Worm (Caenorhabditis elegans) whole organism, L4 larva: ENCODE measurements around the gene pdi-2.

ENCODE experiments used
- D1046.2 ChIP-seq: fragments of 200-800 bp; sonication (Bioruptor generic); IDR thresholded peaks from 2 replicates; pipeline ENCODE4 v1.3.6; 2022; ENCODE audit warnings: missing genetic modification characterization, missing compliant biosample characterization
- F44E2.7 ChIP-seq: fragments of 200-800 bp; sonication (Bioruptor generic); IDR thresholded peaks from 2 replicates; pipeline ENCODE4 v2.1.2; 2022; ENCODE audit warnings: missing genetic modification characterization, missing compliant biosample characterization
- Y5F2A.4 ChIP-seq: fragments of 200-800 bp; sonication (Bioruptor generic); optimal IDR thresholded peaks from 2 replicates; lab custom pipeline; 2018; ENCODE audit warnings: mild to moderate bottlenecking, missing genetic modification characterization, missing compliant biosample characterization
- aha-1 ChIP-seq: fragments of 150-350 bp; peaks from one replicate; lab custom pipeline; 2014; ENCODE audit warnings: missing biosample characterization, missing genetic modification characterization
- arid-1 ChIP-seq: fragments of 200-800 bp; sonication (Bioruptor generic); conservative IDR thresholded peaks from 2 replicates; pipeline ENCODE4 v1.3.6; 2022; ENCODE audit warnings: missing genetic modification reagents, missing genetic modification characterization, missing compliant biosample characterization
- ceh-28 ChIP-seq: fragments of 150-350 bp; optimal IDR thresholded peaks from 2 replicates; lab custom pipeline; 2014; ENCODE audit warnings: missing biosample characterization, missing genetic modification reagents, missing genetic modification characterization
- ceh-62 ChIP-seq: sonication (generic microtip); optimal IDR thresholded peaks from 2 replicates; lab custom pipeline; 2017; ENCODE audit warnings: missing biosample characterization, missing genetic modification characterization
- ceh-82 ChIP-seq: sonication (generic microtip); optimal IDR thresholded peaks from 2 replicates; lab custom pipeline; 2017; ENCODE audit warnings: missing biosample characterization, missing genetic modification characterization
- ces-1 ChIP-seq: fragments of 150-350 bp; sonication (generic microtip); optimal IDR thresholded peaks from 4 replicates; lab custom pipeline; 2014; ENCODE audit warnings: missing biosample characterization, missing genetic modification reagents, missing genetic modification characterization
- daf-8 ChIP-seq: fragments of 200-800 bp; sonication (Bioruptor generic); IDR thresholded peaks from 2 replicates; pipeline ENCODE4 v1.3.6; 2022; ENCODE audit warnings: missing genetic modification characterization, missing compliant biosample characterization
- dmd-6 ChIP-seq: fragments of 200-800 bp; sonication (Bioruptor generic); IDR thresholded peaks from 2 replicates; pipeline ENCODE4 v1.3.6; 2022; ENCODE audit warnings: missing genetic modification reagents, missing genetic modification characterization, missing compliant biosample characterization
- egl-43 ChIP-seq: fragments of 200-800 bp; sonication (Bioruptor generic); IDR thresholded peaks from 2 replicates; pipeline ENCODE4 v1.3.6; 2022; ENCODE audit warnings: missing genetic modification reagents, missing genetic modification characterization, missing compliant biosample characterization
- fkh-10 ChIP-seq: fragments of 150-350 bp; optimal IDR thresholded peaks from 2 replicates; lab custom pipeline; 2014; ENCODE audit warnings: missing biosample characterization, missing genetic modification reagents, missing genetic modification characterization
- lin-13 ChIP-seq: fragments of 150-350 bp; optimal IDR thresholded peaks from 2 replicates; lab custom pipeline; 2014; ENCODE audit warnings: missing biosample characterization, missing genetic modification reagents, missing genetic modification characterization
- lin-38 ChIP-seq: fragments of 200-800 bp; sonication (Bioruptor generic); IDR thresholded peaks from 2 replicates; pipeline ENCODE4 v1.3.6; 2022; ENCODE audit warnings: missing genetic modification reagents, missing genetic modification characterization, missing compliant biosample characterization
- lin-39 ChIP-seq: fragments of 150-350 bp; optimal IDR thresholded peaks from 2 replicates; lab custom pipeline; 2014; ENCODE audit warnings: missing biosample characterization, missing genetic modification reagents, missing genetic modification characterization
- lir-3 ChIP-seq: sonication (generic microtip); optimal IDR thresholded peaks from 2 replicates; lab custom pipeline; 2016; ENCODE audit warnings: mild to moderate bottlenecking, missing genetic modification characterization, missing compliant biosample characterization
- mdl-1 ChIP-seq, 2 experiments: fragments of 150-350 bp in 1 of 2; sonication (generic microtip) in 1 of 2; optimal IDR thresholded peaks; 2 replicates each; lab custom pipeline; 2014 to 2017; ENCODE audit warnings: missing biosample characterization in 2 of 2, missing genetic modification characterization in 2 of 2
- mxl-2 ChIP-seq: fragments of 200-800 bp; sonication (Bioruptor generic); conservative IDR thresholded peaks from 2 replicates; pipeline ENCODE4 v1.3.6; 2022; ENCODE audit warnings: missing genetic modification reagents, missing genetic modification characterization, missing compliant biosample characterization
- nhr-10 ChIP-seq: fragments of 150-350 bp; optimal IDR thresholded peaks from 2 replicates; lab custom pipeline; 2014; ENCODE audit warnings: missing biosample characterization, missing genetic modification characterization
- nhr-111 ChIP-seq: fragments of 200-800 bp; sonication (Bioruptor generic); optimal IDR thresholded peaks from 2 replicates; lab custom pipeline; 2018; ENCODE audit warnings: mild to moderate bottlenecking, missing genetic modification characterization, missing compliant biosample characterization
- nhr-237 ChIP-seq: sonication (generic microtip); optimal IDR thresholded peaks from 2 replicates; lab custom pipeline; 2017; ENCODE audit warnings: missing biosample characterization, missing genetic modification characterization
- nhr-25 ChIP-seq: sonication (generic microtip); optimal IDR thresholded peaks from 2 replicates; lab custom pipeline; 2017; ENCODE audit warnings: missing genetic modification characterization, mild to moderate bottlenecking, missing compliant biosample characterization, antibody characterized with exemption, moderate library complexity, borderline replicate concordance; ENCODE audit not compliant: insufficient read depth
- nhr-28 ChIP-seq: fragments of 150-350 bp; optimal IDR thresholded peaks from 2 replicates; lab custom pipeline; 2014; ENCODE audit warnings: missing biosample characterization, missing genetic modification characterization
- nhr-41 ChIP-seq: fragments of 200-800 bp; sonication (Bioruptor generic); IDR thresholded peaks from 2 replicates; pipeline ENCODE4 v1.3.6; 2022; ENCODE audit warnings: missing genetic modification reagents, missing genetic modification characterization, missing compliant biosample characterization
- nhr-48 ChIP-seq: sonication (generic microtip); optimal IDR thresholded peaks from 2 replicates; lab custom pipeline; 2016; ENCODE audit warnings: mild to moderate bottlenecking, missing genetic modification characterization, missing compliant biosample characterization
- nhr-6 ChIP-seq: fragments of 150-350 bp; optimal IDR thresholded peaks from 2 replicates; lab custom pipeline; 2014; ENCODE audit warnings: missing biosample characterization, missing genetic modification characterization
- nhr-77 ChIP-seq: fragments of 150-350 bp; optimal IDR thresholded peaks from 2 replicates; lab custom pipeline; 2014; ENCODE audit warnings: missing biosample characterization, missing genetic modification characterization
- pqm-1 ChIP-seq: sonication (generic microtip); optimal IDR thresholded peaks from 2 replicates; lab custom pipeline; 2017; ENCODE audit warnings: missing biosample characterization, missing genetic modification characterization
- sdz-12 ChIP-seq: fragments of 200-800 bp; sonication (Bioruptor generic); optimal IDR thresholded peaks from 2 replicates; lab custom pipeline; 2018; ENCODE audit warnings: mild to moderate bottlenecking, missing genetic modification characterization, missing compliant biosample characterization
- set-16 ChIP-seq: fragments of 200-800 bp; sonication (Bioruptor generic); IDR thresholded peaks from 2 replicates; pipeline ENCODE4 v1.3.6; 2022; ENCODE audit warnings: missing genetic modification reagents, missing genetic modification characterization, missing compliant biosample characterization
- spr-1 ChIP-seq: sonication (generic microtip); optimal IDR thresholded peaks from 2 replicates; lab custom pipeline; 2016; ENCODE audit warnings: mild to moderate bottlenecking, missing genetic modification characterization, missing compliant biosample characterization
- tra-1 ChIP-seq: fragments of 200-800 bp; sonication (Bioruptor generic); IDR thresholded peaks from 2 replicates; pipeline ENCODE4 v1.3.6; 2022; ENCODE audit warnings: missing genetic modification reagents, missing genetic modification characterization, missing compliant biosample characterization
- unc-130 ChIP-seq: sonication (generic microtip); optimal IDR thresholded peaks from 2 replicates; lab custom pipeline; 2016; ENCODE audit warnings: missing genetic modification reagents, missing genetic modification characterization, missing compliant biosample characterization
- unc-62 ChIP-seq, 3 experiments: fragments of 150-350 bp in 1 of 3; sonication (generic microtip); optimal IDR thresholded peaks in 2 of 3; peaks in 1 of 3; 1 replicate in 1 of 3; 2 replicates in 2 of 3; lab custom pipeline; 2014 to 2017; ENCODE audit warnings: missing biosample characterization in 3 of 3, missing genetic modification characterization in 3 of 3, missing genetic modification reagents in 3 of 3, missing genotype in 1 of 3

pdi-2 gene

ce11 chrX:4567110-4567509 lies 43.2 kb downstream of the pdi-2 start (continued):
- TF ChIP-seq nhr-25 (tag; lab: Kevin White, UChicago) (no peak), D1046.2 (no peak), nhr-6 (tag; lab: Kevin White, UChicago) (no peak), pqm-1 (tag; lab: Kevin White, UChicago) (peak; percentile 70), nhr-237 (tag; lab: Kevin White, UChicago) (no peak), egl-43 (GFP tag; lab: Robert Waterston, UW) (no peak), fkh-10 (GFP tag; lab: Kevin White, UChicago) (no peak), nhr-10 (tag; lab: Kevin White, UChicago) (no peak), dmd-6 (GFP tag; lab: Robert Waterston, UW) (peak; percentile 83), mdl-1 (tag; optimal IDR thresholded peaks at IDR 0.05; lab: Kevin White, UChicago) (no peak), ceh-62 (tag; lab: Kevin White, UChicago) (no peak), tra-1 (GFP tag; lab: Robert Waterston, UW) (0 out of 2 replicates have a peak, but pooled peaks have one; percentile 7), F44E2.7 (GFP tag; lab: Robert Waterston, UW) (no peak), nhr-111 (GFP tag; lab: Kevin White, UChicago) (no peak), lin-13 (GFP tag; lab: Kevin White, UChicago) (no peak), Y5F2A.4 (no peak)

ce11 chrX:4569276-4569675 lies 45.3 kb downstream of the pdi-2 start:
- no peak for TF ChIP-seq lir-3 (tag; lab: Kevin White, UChicago)
- peak; percentile 28; the same call in 1 of the 2 replicates for TF ChIP-seq dmd-6 (GFP tag; lab: Robert Waterston, UW)
- TF ChIP-seq nhr-28 (tag; lab: Kevin White, UChicago), result peak; percentile 63
- peak in 1 of 2 experiments; percentile 75 for TF ChIP-seq unc-62 (GFP tag; optimal IDR thresholded peaks at IDR 0.05 in 1 of 2; lab: Kevin White, UChicago)
- no peak for TF ChIP-seq unc-62 (tag; optimal IDR thresholded peaks at IDR 0.05; lab: Kevin White, UChicago)
- no peak for TF ChIP-seq nhr-77 (tag; lab: Kevin White, UChicago)
- no peak for TF ChIP-seq lin-39
- no peak for TF ChIP-seq mxl-2 (GFP tag; lab: Robert Waterston, UW)

ce11 chrX:4571137-4571536 lies 47.2 kb downstream of the pdi-2 start, which contains the start of gene amt-1:
Gene amt-1 (plus strand): TSS chrX:4571437.
- TF ChIP-seq aha-1 (no peak), dmd-6 (GFP tag; lab: Robert Waterston, UW) (0 out of 2 replicates have a peak, but pooled peaks have one; percentile 13), lin-38 (no peak)

- TF ChIP-seq set-16 (GFP tag; lab: Robert Waterston, UW), result no peak
- TF ChIP-seq sdz-12 (GFP tag; lab: Kevin White, UChicago), result no peak
- TF ChIP-seq nhr-41 (GFP tag; lab: Robert Waterston, UW), result no peak
- peak; percentile 52 for TF ChIP-seq fkh-10 (GFP tag; lab: Kevin White, UChicago)
- no peak for TF ChIP-seq ceh-28 (tag; lab: Kevin White, UChicago)
- no peak for TF ChIP-seq arid-1
- TF ChIP-seq unc-130 (GFP tag; lab: Kevin White, UChicago), result no peak
- no peak for TF ChIP-seq ceh-82 (tag; lab: Kevin White, UChicago)
- no peak for TF ChIP-seq pqm-1 (tag; lab: Kevin White, UChicago)
- TF ChIP-seq daf-8 (GFP tag; lab: Robert Waterston, UW), result no peak
- TF ChIP-seq ces-1 (GFP tag; lab: Kevin White, UChicago), result peak; percentile 42
- no peak for TF ChIP-seq egl-43 (GFP tag; lab: Robert Waterston, UW)
- TF ChIP-seq nhr-48 (tag; lab: Kevin White, UChicago), result no peak
- TF ChIP-seq spr-1, result no peak
Observed at ce11 chrX:4574873-4575272, 50.9 kb downstream of the pdi-2 start.
